Fruit fly (Drosophila melanogaster): ENCODE results near the gene CG17032.
A peak's percentile ranks its signal among the peaks of the same experiment; 100 is the strongest.

The CG17032 gene

DNA sequence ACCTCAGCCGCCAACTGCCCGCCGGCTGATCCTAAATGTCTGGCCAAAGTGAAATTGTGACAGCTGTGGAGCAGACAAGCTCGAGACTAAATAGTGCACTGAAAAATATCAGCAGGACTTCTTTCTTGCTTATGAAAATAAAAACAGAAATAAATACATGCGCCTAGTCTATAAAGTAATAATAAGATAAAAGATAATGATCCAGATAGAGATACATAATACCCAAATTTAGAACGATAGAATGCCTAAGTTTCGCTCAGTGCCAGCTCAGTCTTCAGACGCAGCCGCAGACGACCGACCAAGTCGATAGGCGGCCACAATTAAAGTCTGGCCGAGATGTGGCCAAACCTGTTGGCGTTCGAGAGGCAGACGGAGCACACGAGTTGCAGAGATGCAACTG, 17.8 kb upstream of the CG17032 start (continued):
- TF ChIP-seq CG32006 (GFP tag; optimal IDR thresholded peaks at IDR 0.05), result peak; percentile 97
- peak; percentile 71 for TF ChIP-seq CG16779 (tag; optimal IDR thresholded peaks at IDR 0.05)
- TF ChIP-seq OdsH (GFP tag; optimal IDR thresholded peaks at IDR 0.05), result peak; percentile 95
- TF ChIP-seq CG15336 (GFP tag; IDR thresholded peaks at IDR 0.05), result peak; percentile 98
- TF ChIP-seq Eip75B (GFP tag; optimal IDR thresholded peaks at IDR 0.05), result peak; percentile 85
- TF ChIP-seq dsx (GFP tag; optimal IDR thresholded peaks at IDR 0.05; ENCODE audit: poor library complexity, severe bottlenecking), result peak; percentile 81
- TF ChIP-seq CG8319 (GFP tag; optimal IDR thresholded peaks at IDR 0.05), result peak; percentile 76
- peak; percentile 93 for TF ChIP-seq esn (GFP tag; optimal IDR thresholded peaks at IDR 0.05)
- TF ChIP-seq CG9139 (GFP tag; optimal IDR thresholded peaks at IDR 0.05), result peak; percentile 79
- TF ChIP-seq Met (GFP tag; optimal IDR thresholded peaks at IDR 0.05), result peak; percentile 94
- TF ChIP-seq Eip78C (GFP tag), result peak; percentile 98
- peak; percentile 90 for TF ChIP-seq CG8632 (GFP tag; optimal IDR thresholded peaks at IDR 0.05)
- peak; percentile 69 for TF ChIP-seq CG6808 (GFP tag; optimal IDR thresholded peaks at IDR 0.05)
- TF ChIP-seq fkh (GFP tag; optimal IDR thresholded peaks at IDR 0.05), result no peak
- TF ChIP-seq Hr4 (GFP tag; optimal IDR thresholded peaks at IDR 0.05), result peak; percentile 98
- peak; percentile 91 for TF ChIP-seq Hr39 (GFP tag; optimal IDR thresholded peaks at IDR 0.05)
- TF ChIP-seq CG6163 (GFP tag; IDR thresholded peaks at IDR 0.05), result peak; percentile 96

DNA sequence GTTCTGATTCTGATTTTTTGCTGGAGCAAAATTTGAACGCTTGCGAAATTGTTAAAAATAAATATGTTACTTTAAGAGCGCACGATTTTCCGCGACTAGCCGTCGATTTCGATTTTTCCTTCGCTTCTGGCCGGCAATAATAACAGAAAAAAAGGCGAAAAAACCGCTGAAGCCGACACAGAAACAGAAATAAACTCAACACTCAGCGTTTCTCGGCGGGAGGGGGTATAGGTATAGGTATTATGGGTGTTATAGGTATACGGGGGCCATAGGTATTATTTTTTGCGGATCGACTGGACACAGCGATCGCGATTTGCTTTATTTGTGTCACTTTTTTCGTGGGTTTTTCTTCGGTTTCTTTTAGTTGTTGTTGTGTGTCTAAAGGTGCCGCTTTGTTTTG, 6.4 kb upstream of the CG17032 start:
- TF ChIP-seq CG6163 (GFP tag; IDR thresholded peaks at IDR 0.05), result 0 out of 3 replicates have a peak, but pooled peaks have one; percentile 5
- TF ChIP-seq esn (GFP tag; optimal IDR thresholded peaks at IDR 0.05), result no peak

- TF ChIP-seq CG6163 (GFP tag; IDR thresholded peaks at IDR 0.05), result peak; percentile 26; the same call in 1 of the 3 replicates
- TF ChIP-seq ss (GFP tag; optimal IDR thresholded peaks at IDR 0.05), result peak in 1 of 2 experiments; percentile 25
- peak; percentile 14 for TF ChIP-seq achi (GFP tag; optimal IDR thresholded peaks at IDR 0.05)
- TF ChIP-seq eg (GFP tag; IDR thresholded peaks at IDR 0.05), result peak; percentile 46; the same call in 1 of the 3 replicates
- TF ChIP-seq CG32006 (GFP tag; optimal IDR thresholded peaks at IDR 0.05), result no peak
- TF ChIP-seq CG3032 (tag; optimal IDR thresholded peaks at IDR 0.05), result peak; percentile 9
- TF ChIP-seq CG11294 (GFP tag; IDR thresholded peaks at IDR 0.05), result peak; percentile 15; the same call in 1 of the 2 replicates
- peak; percentile 3 for TF ChIP-seq CG6276 (GFP tag; optimal IDR thresholded peaks at IDR 0.05)
- TF ChIP-seq net (GFP tag; optimal IDR thresholded peaks at IDR 0.05), result peak; percentile 6
- no peak for TF ChIP-seq Hr38 (GFP tag; optimal IDR thresholded peaks at IDR 0.05)
- peak; percentile 31; the same call in 1 of the 2 replicates for TF ChIP-seq CG15336 (GFP tag; IDR thresholded peaks at IDR 0.05)
- TF ChIP-seq dsx (GFP tag; optimal IDR thresholded peaks at IDR 0.05; ENCODE audit: poor library complexity, severe bottlenecking), result peak; percentile 33
- no peak for TF ChIP-seq esn (GFP tag; optimal IDR thresholded peaks at IDR 0.05)
- TF ChIP-seq Eip78C (GFP tag), result peak; percentile 41
- peak; percentile 59; the same call in 2 of the 3 replicates for TF ChIP-seq CG8119 (GFP tag; IDR thresholded peaks at IDR 0.05)
- TF ChIP-seq CG3919 (GFP tag; optimal IDR thresholded peaks at IDR 0.05), result peak; percentile 49
- TF ChIP-seq Hr4 (GFP tag; optimal IDR thresholded peaks at IDR 0.05), result no peak
- peak; percentile 51 for TF ChIP-seq CG1621 (tag; optimal IDR thresholded peaks at IDR 0.05)
- no peak for TF ChIP-seq CG6808 (GFP tag; optimal IDR thresholded peaks at IDR 0.05)
Measured at dm6 chr3L:15952909-15953308, 5.7 kb upstream of the CG17032 start.

DNA sequence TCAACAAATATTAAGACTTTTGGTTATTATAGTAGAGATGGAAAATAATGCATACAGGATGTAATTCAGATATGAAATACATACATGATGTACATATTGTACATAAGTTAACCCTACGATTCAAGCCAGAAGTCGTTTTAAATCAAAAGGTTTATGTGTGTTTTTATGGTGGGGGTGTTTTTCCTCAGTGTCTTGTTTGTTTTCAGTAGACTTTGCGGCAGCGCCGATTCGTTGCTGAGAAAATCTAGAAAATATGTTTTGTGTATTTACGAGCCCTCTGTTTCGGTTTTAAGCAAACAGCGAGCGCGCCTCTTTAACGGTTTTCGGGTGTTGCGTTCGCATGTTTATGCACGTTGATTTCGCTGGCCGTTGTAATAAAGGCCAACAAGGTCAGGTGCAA, 4.8 kb upstream of the CG17032 start:
- TF ChIP-seq fkh (GFP tag; optimal IDR thresholded peaks at IDR 0.05), result peak; percentile 58
- no peak for TF ChIP-seq eg (GFP tag; IDR thresholded peaks at IDR 0.05)

- TF ChIP-seq CG6276 (GFP tag; optimal IDR thresholded peaks at IDR 0.05) (no peak), Eip78C (GFP tag) (peak; percentile 60), Eip93F (GFP tag; optimal IDR thresholded peaks at IDR 0.05) (no peak), esn (GFP tag; optimal IDR thresholded peaks at IDR 0.05) (peak; percentile 7), CG16779 (tag; optimal IDR thresholded peaks at IDR 0.05) (no peak), fkh (GFP tag; optimal IDR thresholded peaks at IDR 0.05) (peak; percentile 23), achi (GFP tag; optimal IDR thresholded peaks at IDR 0.05) (peak; percentile 2)
Measured at dm6 chr3L:15954784-15955427, 3.7 kb upstream of the CG17032 start, which contains the start of the genes Pka-C3 and GXIVsPLA2. Gene Pka-C3, minus strand, starts transcription at chr3L:15954797. Gene GXIVsPLA2, plus strand, starts transcription at chr3L:15955096.
